Fruit fly (Drosophila melanogaster): ENCODE results near the gene IntS2.

Gene IntS2

DNA sequence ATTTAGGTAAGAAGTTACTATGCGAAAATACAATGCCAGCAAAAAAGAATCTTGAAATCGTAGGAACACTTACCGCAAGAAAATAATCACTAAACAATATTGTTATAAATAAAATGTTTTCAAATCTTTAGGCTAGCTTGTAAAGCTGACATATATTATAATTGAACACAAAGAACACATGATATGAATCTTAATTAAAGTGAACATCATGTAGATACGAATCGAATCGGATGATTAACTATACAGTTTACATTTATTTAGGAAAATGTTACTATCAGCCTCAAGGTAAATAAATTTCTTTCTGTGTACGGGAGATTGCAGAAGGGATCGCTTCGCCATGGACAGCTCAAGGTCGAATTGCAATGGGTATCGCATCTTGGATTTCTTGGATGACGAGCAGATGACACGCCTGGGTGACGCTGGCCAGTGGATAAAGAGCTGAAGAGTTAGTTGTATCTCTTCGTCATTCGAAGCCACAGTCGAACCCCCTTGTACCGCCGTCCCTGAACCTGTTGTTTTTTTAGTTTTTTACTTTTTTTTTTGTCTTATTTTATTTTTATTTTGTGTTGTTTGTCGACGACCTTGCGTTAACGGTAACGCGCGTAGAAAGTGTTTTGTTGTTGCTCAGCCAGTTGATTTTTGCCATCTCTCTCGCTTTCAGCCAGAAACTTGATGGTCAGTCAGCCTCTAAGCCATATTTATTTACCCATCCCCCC lies 21.5 kb upstream of the IntS2 start (continued):
- peak; percentile 60 for TF ChIP-seq CG34406 (GFP tag; optimal IDR thresholded peaks at IDR 0.05)
- TF ChIP-seq CG8632 (GFP tag; optimal IDR thresholded peaks at IDR 0.05), result peak; percentile 48
- TF ChIP-seq dsx (GFP tag; optimal IDR thresholded peaks at IDR 0.05; ENCODE audit: poor library complexity, severe bottlenecking), result peak; percentile 18
- peak; percentile 17 for TF ChIP-seq CG4318 (GFP tag; optimal IDR thresholded peaks at IDR 0.05)
- peak; percentile 55 for TF ChIP-seq CG3032 (tag; optimal IDR thresholded peaks at IDR 0.05)
- TF ChIP-seq CG15336 (GFP tag; IDR thresholded peaks at IDR 0.05), result peak; percentile 34; the same call in 1 of the 2 replicates
- TF ChIP-seq acj6 (GFP tag; optimal IDR thresholded peaks at IDR 0.05), result peak; percentile 50
- TF ChIP-seq CG7368 (GFP tag; optimal IDR thresholded peaks at IDR 0.05), result peak; percentile 50
- peak; percentile 62; the same call in 1 of the 3 replicates for TF ChIP-seq eg (GFP tag; IDR thresholded peaks at IDR 0.05)
- TF ChIP-seq fd59A (GFP tag; optimal IDR thresholded peaks at IDR 0.05), result peak; percentile 20
- TF ChIP-seq Gug (GFP tag; IDR thresholded peaks at IDR 0.05), result no peak
- peak; percentile 66; the same call in 2 of the 3 replicates for TF ChIP-seq CG8119 (GFP tag; IDR thresholded peaks at IDR 0.05)
- TF ChIP-seq CG6808 (GFP tag; optimal IDR thresholded peaks at IDR 0.05), result peak; percentile 43
- peak; percentile 57 for TF ChIP-seq CG10631 (GFP tag; optimal IDR thresholded peaks at IDR 0.05)
- peak; percentile 48 for TF ChIP-seq CG11902 (GFP tag; optimal IDR thresholded peaks at IDR 0.05)
- TF ChIP-seq CG32006 (GFP tag; optimal IDR thresholded peaks at IDR 0.05), result peak; percentile 66
- peak; percentile 57 for TF ChIP-seq CG6792 (GFP tag; optimal IDR thresholded peaks at IDR 0.05)
- TF ChIP-seq vri (GFP tag; optimal IDR thresholded peaks at IDR 0.05), result no peak
- TF ChIP-seq lz (GFP tag; optimal IDR thresholded peaks at IDR 0.05), result peak; percentile 43
- no peak for TF ChIP-seq Eip93F (GFP tag; optimal IDR thresholded peaks at IDR 0.05)
- TF ChIP-seq CG8319 (GFP tag; optimal IDR thresholded peaks at IDR 0.05), result peak; percentile 34
- TF ChIP-seq CG11294 (GFP tag; IDR thresholded peaks at IDR 0.05), result no peak
- TF ChIP-seq net (GFP tag; optimal IDR thresholded peaks at IDR 0.05), result peak; percentile 45
- TF ChIP-seq spab (GFP tag; optimal IDR thresholded peaks at IDR 0.05), result peak; percentile 26
- TF ChIP-seq CG11762 (GFP tag; optimal IDR thresholded peaks at IDR 0.05; ENCODE audit: insufficient read depth), result peak; percentile 55

- TF ChIP-seq Eip75B (GFP tag; optimal IDR thresholded peaks at IDR 0.05) (no peak), achi (GFP tag; optimal IDR thresholded peaks at IDR 0.05) (no peak), Lpt (GFP tag; optimal IDR thresholded peaks at IDR 0.05) (no peak), fd85E (GFP tag; optimal IDR thresholded peaks at IDR 0.05) (no peak), dac (GFP tag; optimal IDR thresholded peaks at IDR 0.05) (no peak), CG3032 (tag; optimal IDR thresholded peaks at IDR 0.05) (no peak), CG11762 (GFP tag; optimal IDR thresholded peaks at IDR 0.05; ENCODE audit: insufficient read depth) (no peak), CG4318 (GFP tag; optimal IDR thresholded peaks at IDR 0.05) (no peak), fd59A (GFP tag; optimal IDR thresholded peaks at IDR 0.05) (no peak), acj6 (GFP tag; optimal IDR thresholded peaks at IDR 0.05) (no peak), pdm3 (GFP tag; optimal IDR thresholded peaks at IDR 0.05) (no peak), Smox (GFP tag; optimal IDR thresholded peaks at IDR 0.05) (no peak), CG8632 (GFP tag; optimal IDR thresholded peaks at IDR 0.05) (no peak)
These were observed 15.2 kb upstream of the IntS2 start, which contains the start of gene CG12990 for dm6 chrX:17671788-17672187. Gene CG12990 (minus strand): TSS chrX:17671888.

dm6 chrX:17659119-17659452 lies 2.5 kb upstream of the IntS2 start:
- TF ChIP-seq vri (GFP tag; optimal IDR thresholded peaks at IDR 0.05), result peak; percentile 88
- no peak for TF ChIP-seq CG3919 (GFP tag; optimal IDR thresholded peaks at IDR 0.05)

DNA sequence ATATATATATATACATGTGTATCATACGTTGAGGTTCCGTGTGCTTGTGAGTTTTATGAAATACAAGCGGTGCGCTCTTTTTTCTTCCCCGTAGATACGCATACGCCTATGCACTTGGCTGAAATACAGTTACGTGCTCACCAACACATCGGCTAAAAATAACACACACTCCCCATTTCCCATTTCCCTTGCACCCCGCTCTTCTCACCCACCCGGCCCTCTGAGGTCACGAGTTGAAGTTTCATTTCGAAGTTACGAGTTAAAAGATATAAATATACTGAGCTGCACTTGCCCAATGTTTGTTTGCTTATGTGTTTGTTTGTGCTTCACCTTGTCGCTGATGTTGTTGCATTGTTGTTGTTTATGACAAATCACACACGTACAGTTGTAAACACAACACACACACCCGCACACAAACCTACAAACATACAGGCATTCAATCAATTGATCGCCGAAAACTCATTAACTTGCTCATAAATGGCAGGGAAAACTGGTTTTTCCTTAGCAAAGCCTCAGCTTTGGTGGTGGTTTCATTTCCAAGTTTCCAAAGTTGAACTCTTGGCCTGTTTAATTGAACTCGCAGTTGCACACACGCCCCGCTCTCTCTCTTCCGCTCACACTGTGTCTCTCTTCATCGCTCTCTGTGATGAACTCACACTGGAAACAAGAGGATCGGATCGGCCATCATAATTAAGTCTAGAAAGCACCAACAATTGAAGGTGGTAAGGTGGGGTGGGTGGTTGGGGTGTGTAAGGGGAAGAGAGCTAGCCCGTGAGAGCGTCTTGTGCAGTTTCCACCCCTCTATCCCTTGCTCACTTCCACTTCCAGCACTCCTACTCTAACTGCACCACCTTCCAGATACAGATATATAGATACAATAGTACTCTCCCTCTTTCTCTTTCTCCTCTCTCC lies 1.8 kb upstream of the IntS2 start:
- peak; percentile 84 for TF ChIP-seq svp (GFP tag)
- TF ChIP-seq CG6163 (GFP tag; IDR thresholded peaks at IDR 0.05), result 0 out of 3 replicates have a peak, but pooled peaks have one; percentile 25
- TF ChIP-seq Hr39 (GFP tag; optimal IDR thresholded peaks at IDR 0.05), result no peak
- no peak for TF ChIP-seq CG6854 (GFP tag; optimal IDR thresholded peaks at IDR 0.05)
- TF ChIP-seq Eip78C (GFP tag), result peak; percentile 51
- TF ChIP-seq CG8119 (GFP tag; IDR thresholded peaks at IDR 0.05), result peak; percentile 30; the same call in 1 of the 3 replicates
- TF ChIP-seq Gug (GFP tag; IDR thresholded peaks at IDR 0.05), result no peak
- TF ChIP-seq achi (GFP tag; optimal IDR thresholded peaks at IDR 0.05), result no peak
- peak; percentile 28; the same call in 1 of the 2 replicates for TF ChIP-seq CG15336 (GFP tag; IDR thresholded peaks at IDR 0.05)
- no peak for TF ChIP-seq Sox15 (GFP tag; optimal IDR thresholded peaks at IDR 0.05)
- TF ChIP-seq Eip93F (GFP tag; optimal IDR thresholded peaks at IDR 0.05), result no peak
- peak; percentile 72 for TF ChIP-seq fkh (GFP tag; optimal IDR thresholded peaks at IDR 0.05)
- TF ChIP-seq Lpt (GFP tag; optimal IDR thresholded peaks at IDR 0.05), result peak; percentile 72

Measured in whole organism, prepupa.